Worm (Caenorhabditis elegans): ENCODE data around the gene nhr-12.

DNA sequence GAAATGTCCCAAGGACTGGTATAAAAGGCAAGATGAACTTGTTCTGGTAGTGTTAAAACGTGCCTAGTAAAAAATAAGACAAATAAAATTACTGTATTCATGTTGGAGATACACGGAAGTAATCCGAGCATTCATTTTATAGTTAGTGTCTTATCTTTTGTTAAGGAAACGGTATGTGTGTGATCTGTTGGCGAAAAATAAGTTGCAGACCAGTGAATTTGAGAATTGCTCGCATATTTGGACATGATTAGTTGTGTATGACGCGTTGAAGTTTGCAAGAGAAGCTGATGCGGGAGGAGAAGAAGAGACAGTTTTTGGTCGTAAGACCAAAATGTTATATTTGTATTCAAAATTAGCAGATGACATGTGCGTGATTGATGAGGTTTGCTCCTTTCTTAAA is 18.1 kb upstream of the nhr-12 start, which contains the start of gene C08B6.14:
- TF ChIP-seq F33H1.4 (GFP tag; IDR thresholded peaks at IDR 0.05), result no peak
- TF ChIP-seq ama-1 (optimal IDR thresholded peaks at IDR 0.05), result no peak
- no peak for TF ChIP-seq ama-1 (GFP tag; optimal IDR thresholded peaks at IDR 0.05)
- no peak for TF ChIP-seq zim-3 (tag; optimal IDR thresholded peaks at IDR 0.05)
- no peak for TF ChIP-seq ceh-79 (tag; optimal IDR thresholded peaks at IDR 0.05)
- TF ChIP-seq sptf-2 (GFP tag; optimal IDR thresholded peaks at IDR 0.05), result no peak

Data from whole organism, young adult.